Fruit fly (Drosophila melanogaster): ENCODE results near the gene CG33170.

CG33170 gene

dm6 chr3L:22898444-22898843 lies 34.0 kb downstream of the CG33170 start, which contains the start of gene CG11131:
CG11131 (plus strand) TSS chr3L:22898744.
- TF ChIP-seq Spps (tag; optimal IDR thresholded peaks at IDR 0.05): no peak
- TF ChIP-seq Blimp-1 (GFP tag; optimal IDR thresholded peaks at IDR 0.05): no peak
- TF ChIP-seq Hmx (GFP tag; optimal IDR thresholded peaks at IDR 0.05): no peak
- TF ChIP-seq dmrt99B (tag; optimal IDR thresholded peaks at IDR 0.05): no peak
- no peak for TF ChIP-seq cg (GFP tag; optimal IDR thresholded peaks at IDR 0.05)
- TF ChIP-seq rib (GFP tag; IDR thresholded peaks at IDR 0.05): no peak
- TF ChIP-seq CG18476 (GFP tag; optimal IDR thresholded peaks at IDR 0.05): no peak
- TF ChIP-seq HLHmδ (GFP tag; optimal IDR thresholded peaks at IDR 0.05): no peak
- no peak for TF ChIP-seq CG15011 (GFP tag; optimal IDR thresholded peaks at IDR 0.05)
- no peak for TF ChIP-seq eyg (GFP tag; optimal IDR thresholded peaks at IDR 0.05)
- no peak for TF ChIP-seq kah (GFP tag; optimal IDR thresholded peaks at IDR 0.05)
- TF ChIP-seq CG6254 (GFP tag; optimal IDR thresholded peaks at IDR 0.05): no peak

- TF ChIP-seq CG13287 (GFP tag; IDR thresholded peaks at IDR 0.05; ENCODE audit: partially characterized antibody): no peak
- TF ChIP-seq ewg (GFP tag; optimal IDR thresholded peaks at IDR 0.05): no peak
- no peak for TF ChIP-seq gce (GFP tag; IDR thresholded peaks at IDR 0.05)
- TF ChIP-seq trh (GFP tag; optimal IDR thresholded peaks at IDR 0.05): no peak
- TF ChIP-seq da (GFP tag; optimal IDR thresholded peaks at IDR 0.05): no peak
- TF ChIP-seq CG10147 (GFP tag; optimal IDR thresholded peaks at IDR 0.05): no peak
- TF ChIP-seq B-H2 (GFP tag; optimal IDR thresholded peaks at IDR 0.05): no peak
- TF ChIP-seq ac (GFP tag; optimal IDR thresholded peaks at IDR 0.05): no peak
- TF ChIP-seq HHEX (GFP tag; optimal IDR thresholded peaks at IDR 0.05): no peak
- TF ChIP-seq unpg (GFP tag; optimal IDR thresholded peaks at IDR 0.05): no peak
- TF ChIP-seq CG8388 (GFP tag; optimal IDR thresholded peaks at IDR 0.05): no peak
Observed at dm6 chr3L:22901612-22902011, 37.2 kb downstream of the CG33170 start, which contains the start of gene BoYb. BoYb (plus strand) TSS chr3L:22901912.

- TF ChIP-seq nerfin-1 (tag; optimal IDR thresholded peaks at IDR 0.05) (peak; percentile 33), scrt (GFP tag; optimal IDR thresholded peaks at IDR 0.05) (peak; percentile 95), D (optimal IDR thresholded peaks at IDR 0.05) (peak; percentile 43), D (GFP tag; optimal IDR thresholded peaks at IDR 0.05) (no peak), CG8478 (optimal IDR thresholded peaks at IDR 0.05) (peak; percentile 44), sna (GFP tag; IDR thresholded peaks at IDR 0.05; ENCODE audit: partially characterized antibody) (0 out of 2 replicates have a peak, but pooled peaks have one; percentile 17), Trl (optimal IDR thresholded peaks at IDR 0.05) (peak; percentile 13 to 41), Trl (GFP tag; optimal IDR thresholded peaks at IDR 0.05) (no peak), ewg (GFP tag; optimal IDR thresholded peaks at IDR 0.05) (peak; percentile 33), Pdp1 (GFP tag; optimal IDR thresholded peaks at IDR 0.05) (no peak), oc (tag; optimal IDR thresholded peaks at IDR 0.05) (no peak), her (GFP tag; optimal IDR thresholded peaks at IDR 0.05) (no peak), CG15479 (GFP tag; optimal IDR thresholded peaks at IDR 0.05) (peak; percentile 46), chinmo (GFP tag; IDR thresholded peaks at IDR 0.05; ENCODE audit: partially characterized antibody) (0 out of 4 replicates have a peak, but pooled peaks have one; percentile 51), crol (GFP tag; IDR thresholded peaks at IDR 0.05) (peak; percentile 74), pros (GFP tag; optimal IDR thresholded peaks at IDR 0.05) (peak; percentile 59), CG12104 (GFP tag; optimal IDR thresholded peaks at IDR 0.05) (no peak), Neu2 (GFP tag; optimal IDR thresholded peaks at IDR 0.05; ENCODE audit: borderline replicate concordance) (peak; percentile 26), CG2199 (GFP tag; IDR thresholded peaks at IDR 0.05) (peak; percentile 59; the same call in 1 of the 3 replicates), cg (GFP tag; optimal IDR thresholded peaks at IDR 0.05) (peak; percentile 13), seq (GFP tag; IDR thresholded peaks at IDR 0.05) (no peak; the same call in 1 of the 2 replicates)
Observed at dm6 chr3L:22909325-22909904, 45.0 kb downstream of the CG33170 start.

Data from whole organism, embryonic.